Fruit fly (Drosophila melanogaster): Measurements from ENCODE around the gene CG13994.

DNA sequence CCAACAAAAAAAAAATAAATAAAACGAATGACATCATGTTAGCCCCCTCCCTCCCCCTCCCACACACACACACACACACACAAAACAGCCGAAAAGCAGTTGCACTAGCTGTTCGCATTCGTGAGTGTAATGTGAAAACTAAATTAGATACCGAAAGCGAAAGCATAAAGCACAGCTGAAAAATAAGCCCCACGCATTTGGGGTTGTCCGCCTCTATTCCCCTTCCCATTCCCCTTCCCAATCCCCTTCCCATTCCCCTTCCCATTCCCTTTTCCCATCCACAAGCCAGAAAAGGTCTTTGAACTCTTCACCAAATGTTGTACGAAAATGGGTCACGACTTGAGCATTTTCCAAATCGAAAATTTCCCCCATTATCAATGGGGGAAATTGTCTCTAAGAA is 12.6 kb downstream of the CG13994 start:
- TF ChIP-seq usp (GFP tag; optimal IDR thresholded peaks at IDR 0.05) (no peak), EcR (GFP tag; optimal IDR thresholded peaks at IDR 0.05) (no peak), psq (optimal IDR thresholded peaks at IDR 0.05) (no peak)
